Worm (Caenorhabditis elegans): ENCODE results near the gene sahd-1.

- no peak for TF ChIP-seq hmg-11 (tag; optimal IDR thresholded peaks at IDR 0.05)
- no peak for TF ChIP-seq nhr-25 (tag; optimal IDR thresholded peaks at IDR 0.05)
- no peak for TF ChIP-seq lin-15B (tag; optimal IDR thresholded peaks at IDR 0.05)
- TF ChIP-seq ceh-16 (tag; optimal IDR thresholded peaks at IDR 0.05): no peak
- no peak for TF ChIP-seq zag-1 (tag; optimal IDR thresholded peaks at IDR 0.05)
- TF ChIP-seq snpc-4 (tag; optimal IDR thresholded peaks at IDR 0.05): no peak
- no peak for TF ChIP-seq egl-27 (tag; optimal IDR thresholded peaks at IDR 0.05)
- no peak for TF ChIP-seq ztf-11 (tag; optimal IDR thresholded peaks at IDR 0.05)
- no peak for TF ChIP-seq sea-2 (GFP tag; optimal IDR thresholded peaks at IDR 0.05)
- no peak for TF ChIP-seq ama-1 (optimal IDR thresholded peaks at IDR 0.05)
- TF ChIP-seq elt-3 (tag; optimal IDR thresholded peaks at IDR 0.05): no peak
- no peak for TF ChIP-seq eor-1 (tag; optimal IDR thresholded peaks at IDR 0.05)
Observed at ce11 chrII:5517643-5518042, 2.9 kb upstream of the sahd-1 start, which contains the start of gene ZK177.9.

Measured in whole organism, L3 larva.